1 fruit fly cellular context compared by ENCODE assay signal in the genomic region with DNA sequence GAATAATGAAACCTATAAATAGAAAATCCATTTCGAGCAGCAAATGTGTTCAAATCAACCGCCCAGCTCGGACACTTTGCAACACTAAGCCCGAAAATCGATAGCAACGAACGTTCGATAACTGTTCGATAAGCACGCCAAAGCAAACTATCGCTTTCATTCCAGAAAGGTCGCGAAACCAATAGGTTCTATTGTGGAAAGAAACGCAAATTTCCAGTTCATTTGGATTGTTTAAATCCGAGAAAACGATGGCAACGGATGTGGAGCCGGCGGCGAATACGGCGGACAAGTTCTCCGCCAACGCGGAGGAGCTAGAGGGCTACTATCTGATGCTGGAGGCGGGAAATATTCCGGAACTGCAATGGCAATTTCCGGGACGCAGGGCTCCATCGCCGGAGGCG.
TF ChIP-seq lines count a peak whose summit lies in the region.

A gene (plus strand): TSS at position 156 of the 401 bp plus-strand sequence.

TF ChIP-seq in whole organism, embryonic, 481 proteins besides CTCF, POLR2A, EP300 and RAD21 (continued from another document):
- TF ChIP-seq CoRest (tag; optimal IDR thresholded peaks at IDR 0.05; lab: Kevin White, UChicago) (no peak), Oaz (GFP tag; IDR thresholded peaks at IDR 0.05; lab: Robert Waterston, UW) (no peak), Camta (GFP tag; optimal IDR thresholded peaks at IDR 0.05; lab: Kevin White, UChicago) (no peak), NfI (GFP tag; optimal IDR thresholded peaks at IDR 0.05; lab: Kevin White, UChicago) (no peak), CG12659 (GFP tag; optimal IDR thresholded peaks at IDR 0.05; lab: Kevin White, UChicago) (peak; percentile 18), hbn (GFP tag; IDR thresholded peaks at IDR 0.05; lab: Robert Waterston, UW; ENCODE audit: partially characterized antibody) (peak; percentile 68), z (GFP tag; IDR thresholded peaks at IDR 0.05; lab: Robert Waterston, UW) (no peak), Kr (GFP tag; optimal IDR thresholded peaks at IDR 0.05; lab: Kevin White, UChicago) (no peak), al (GFP tag; IDR thresholded peaks at IDR 0.05; lab: Robert Waterston, UW) (no peak), CG11695 (GFP tag; IDR thresholded peaks at IDR 0.05; lab: Robert Waterston, UW) (no peak), CG6654 (GFP tag; optimal IDR thresholded peaks at IDR 0.05; lab: Kevin White, UChicago) (no peak), CG2199 (GFP tag; IDR thresholded peaks at IDR 0.05; lab: Robert Waterston, UW) (no peak), CG15011 (GFP tag; optimal IDR thresholded peaks at IDR 0.05; lab: Kevin White, UChicago) (no peak), sens-2 (GFP tag; IDR thresholded peaks at IDR 0.05; lab: Robert Waterston, UW) (no peak), CG6254 (GFP tag; optimal IDR thresholded peaks at IDR 0.05; lab: Kevin White, UChicago) (no peak), CG2875 (GFP tag; optimal IDR thresholded peaks at IDR 0.05; lab: Kevin White, UChicago) (no peak), ash1 (GFP tag; optimal IDR thresholded peaks at IDR 0.05; lab: Kevin White, UChicago) (no peak), Dref (GFP tag; IDR thresholded peaks at IDR 0.05; lab: Robert Waterston, UW) (peak; percentile 88), Blimp-1 (GFP tag; optimal IDR thresholded peaks at IDR 0.05; lab: Kevin White, UChicago) (no peak), CG18764 (GFP tag; optimal IDR thresholded peaks at IDR 0.05; lab: Kevin White, UChicago) (no peak), Myb (GFP tag; optimal IDR thresholded peaks at IDR 0.05; lab: Kevin White, UChicago) (peak; percentile 8), CG10462 (GFP tag; optimal IDR thresholded peaks at IDR 0.05; lab: Kevin White, UChicago) (no peak), tx (GFP tag; optimal IDR thresholded peaks at IDR 0.05; lab: Kevin White, UChicago) (no peak), pb (GFP tag; optimal IDR thresholded peaks at IDR 0.05; lab: Kevin White, UChicago) (no peak), E2f2 (GFP tag; IDR thresholded peaks at IDR 0.05; lab: Robert Waterston, UW) (peak; percentile 96), Hey (tag; optimal IDR thresholded peaks at IDR 0.05; lab: Kevin White, UChicago) (no peak), HLHmδ (GFP tag; optimal IDR thresholded peaks at IDR 0.05; lab: Kevin White, UChicago) (no peak), CG11723 (GFP tag; optimal IDR thresholded peaks at IDR 0.05; lab: Kevin White, UChicago) (no peak), slou (GFP tag; optimal IDR thresholded peaks at IDR 0.05; lab: Kevin White, UChicago) (no peak), Deaf1 (tag; optimal IDR thresholded peaks at IDR 0.05; lab: Kevin White, UChicago) (no peak), Bgb (GFP tag; IDR thresholded peaks at IDR 0.05; lab: Robert Waterston, UW; ENCODE audit: partially characterized antibody) (peak; percentile 80), abd-A (tag; optimal IDR thresholded peaks at IDR 0.05; lab: Kevin White, UChicago) (no peak), Nf-YC (tag; optimal IDR thresholded peaks at IDR 0.05; lab: Kevin White, UChicago) (peak; percentile 32), CG31224 (GFP tag; IDR thresholded peaks at IDR 0.05; lab: Robert Waterston, UW) (no peak)
